Worm (Caenorhabditis elegans): ENCODE results near the gene klc-1.

The klc-1 gene

DNA sequence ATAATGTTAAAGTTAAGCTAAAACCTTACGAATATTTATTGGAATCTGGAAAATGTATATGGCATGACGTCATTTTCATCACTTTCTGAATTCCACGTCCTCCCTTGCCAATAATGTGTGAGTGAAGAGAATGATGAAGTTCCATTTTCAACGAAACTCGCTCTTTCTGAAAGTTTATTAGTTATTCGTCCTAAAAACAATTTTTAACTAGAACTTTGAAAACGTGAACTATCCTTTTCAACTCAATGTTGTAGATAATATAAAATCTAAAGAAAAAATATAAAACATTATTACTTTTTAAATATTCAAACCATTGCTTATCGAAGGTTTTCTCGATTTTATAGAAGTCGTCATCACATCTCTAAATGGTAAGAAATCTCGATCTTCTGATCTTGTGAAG lies 6.0 kb downstream of the klc-1 start, which contains the start of gene M7.7:
Gene M7.7, plus strand, starts transcription at position 301 of the 400 bp plus-strand sequence.
- no peak for TF ChIP-seq ztf-23 (GFP tag; IDR thresholded peaks at IDR 0.05)
- TF ChIP-seq cog-1 (tag; optimal IDR thresholded peaks at IDR 0.05), result no peak
- no peak for TF ChIP-seq T22C8.4 (GFP tag; IDR thresholded peaks at IDR 0.05)
- TF ChIP-seq med-1 (GFP tag; optimal IDR thresholded peaks at IDR 0.05; ENCODE audit: insufficient read depth), result no peak
- no peak for TF ChIP-seq klf-2 (GFP tag; conservative IDR thresholded peaks at IDR 0.05)
- no peak for TF ChIP-seq flt-1 (GFP tag; IDR thresholded peaks at IDR 0.05)

DNA sequence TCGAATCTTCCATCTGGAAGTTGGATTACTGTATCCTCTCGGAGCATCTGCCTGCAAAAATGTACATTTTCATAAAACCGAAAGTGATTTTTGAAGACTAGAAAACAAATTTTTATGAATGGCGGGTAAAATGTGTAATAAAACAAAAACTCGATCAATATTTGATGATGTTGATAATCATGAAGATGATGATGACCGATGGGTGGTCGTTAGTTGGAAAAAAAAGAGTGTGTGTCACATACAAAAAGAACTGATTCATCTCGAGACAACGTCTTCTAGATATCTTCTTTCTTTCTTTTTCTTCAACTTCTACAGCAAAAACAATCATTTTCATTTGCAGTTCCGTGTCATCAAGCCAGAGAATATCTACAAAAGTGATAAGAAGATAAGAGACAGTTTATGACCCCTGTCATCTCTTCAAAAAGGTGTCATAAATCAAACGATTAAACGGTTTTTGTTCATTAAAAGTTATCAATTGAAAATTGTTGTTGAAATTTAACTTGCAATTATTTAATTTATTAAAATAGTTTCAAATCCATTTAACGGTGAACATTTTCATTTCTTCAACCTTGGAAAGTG lies 9.1 kb downstream of the klc-1 start, which contains the start of gene bcc-1:
Gene bcc-1, minus strand, starts transcription at position 51 of the 579 bp plus-strand sequence.
- TF ChIP-seq med-1 (GFP tag; optimal IDR thresholded peaks at IDR 0.05; ENCODE audit: insufficient read depth) (no peak), flt-1 (GFP tag; IDR thresholded peaks at IDR 0.05) (no peak), T22C8.4 (GFP tag; IDR thresholded peaks at IDR 0.05) (no peak), tab-1 (GFP tag; IDR thresholded peaks at IDR 0.05) (no peak), klf-2 (GFP tag; conservative IDR thresholded peaks at IDR 0.05) (no peak), ref-1 (GFP tag; conservative IDR thresholded peaks at IDR 0.05) (no peak), ztf-23 (GFP tag; IDR thresholded peaks at IDR 0.05) (no peak), ztf-29 (GFP tag; IDR thresholded peaks at IDR 0.05) (no peak), cog-1 (tag; optimal IDR thresholded peaks at IDR 0.05) (no peak)

DNA sequence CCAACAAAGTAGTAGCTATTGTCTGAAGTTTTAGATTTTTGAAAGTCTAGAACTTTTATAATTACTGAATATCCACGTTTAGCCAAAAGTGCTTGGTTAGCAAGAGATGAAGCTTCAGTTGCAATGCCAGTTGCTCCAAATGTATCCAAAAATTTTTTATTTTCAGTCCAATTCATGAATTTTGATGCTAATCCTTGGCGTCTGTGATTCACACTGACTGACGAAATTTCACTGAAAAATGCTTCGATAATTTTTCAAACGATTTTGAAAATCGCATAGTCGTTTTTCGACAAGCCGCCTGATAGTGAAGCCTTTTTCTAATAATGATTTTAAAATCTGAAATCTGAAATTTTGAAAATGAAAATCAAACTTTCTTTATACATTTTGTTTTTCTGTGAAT lies 10.5 kb downstream of the klc-1 start:
- no peak for TF ChIP-seq tab-1 (GFP tag; IDR thresholded peaks at IDR 0.05)
- no peak for TF ChIP-seq flt-1 (GFP tag; IDR thresholded peaks at IDR 0.05)
- no peak for TF ChIP-seq ztf-29 (GFP tag; IDR thresholded peaks at IDR 0.05)
- no peak for TF ChIP-seq ztf-23 (GFP tag; IDR thresholded peaks at IDR 0.05)
- no peak for TF ChIP-seq cog-1 (tag; optimal IDR thresholded peaks at IDR 0.05)
- TF ChIP-seq med-1 (GFP tag; optimal IDR thresholded peaks at IDR 0.05; ENCODE audit: insufficient read depth), result no peak

DNA sequence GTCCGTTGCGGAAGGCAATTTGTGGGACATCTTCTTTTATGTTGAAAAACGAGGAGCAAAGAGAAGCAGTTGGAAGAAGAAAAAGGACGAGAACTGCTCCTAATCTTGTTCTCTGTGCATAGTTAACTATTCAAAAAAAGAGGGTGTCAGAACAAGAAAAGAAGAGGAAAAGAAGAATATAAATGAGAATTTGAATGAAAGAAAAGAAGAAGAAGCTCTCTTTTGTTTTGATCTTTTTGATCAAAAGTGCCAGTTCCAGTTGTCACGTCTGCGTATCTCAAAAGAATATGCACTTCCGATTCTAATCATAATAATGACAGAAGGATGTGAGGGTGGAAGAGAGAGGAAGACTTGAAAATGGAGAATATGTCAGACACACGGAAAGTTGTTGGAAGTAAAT lies 11.4 kb downstream of the klc-1 start, which contains the start of gene M7.8:
Gene M7.8, minus strand, starts transcription at position 112 of the 400 bp plus-strand sequence.
- no peak for TF ChIP-seq T22C8.4 (GFP tag; IDR thresholded peaks at IDR 0.05)
- no peak for TF ChIP-seq tab-1 (GFP tag; IDR thresholded peaks at IDR 0.05)

DNA sequence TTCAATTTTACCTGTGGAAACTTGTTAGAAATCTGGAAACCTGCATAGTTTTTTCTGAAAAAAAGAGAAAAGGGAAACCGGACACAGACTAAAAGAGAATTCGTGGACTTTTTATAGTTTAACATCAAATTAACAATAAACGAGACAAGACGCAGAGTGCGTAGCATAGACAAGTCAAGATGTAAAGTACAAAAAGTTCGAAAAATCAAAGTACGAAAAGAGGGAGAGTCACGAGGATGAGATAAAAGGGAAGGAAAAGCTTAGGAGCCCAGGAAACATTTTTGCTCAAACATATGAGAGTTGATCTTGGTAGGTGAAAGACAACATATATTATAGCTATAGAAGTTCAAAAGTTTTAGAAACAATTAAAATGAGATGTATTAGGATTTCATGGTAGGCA lies 14.3 kb downstream of the klc-1 start, which contains the start of gene M7.12:
Gene M7.12, minus strand, starts transcription at position 188 of the 400 bp plus-strand sequence.
- TF ChIP-seq ztf-29 (GFP tag; IDR thresholded peaks at IDR 0.05) (no peak), med-1 (GFP tag; optimal IDR thresholded peaks at IDR 0.05; ENCODE audit: insufficient read depth) (no peak), cog-1 (tag; optimal IDR thresholded peaks at IDR 0.05) (no peak)

DNA sequence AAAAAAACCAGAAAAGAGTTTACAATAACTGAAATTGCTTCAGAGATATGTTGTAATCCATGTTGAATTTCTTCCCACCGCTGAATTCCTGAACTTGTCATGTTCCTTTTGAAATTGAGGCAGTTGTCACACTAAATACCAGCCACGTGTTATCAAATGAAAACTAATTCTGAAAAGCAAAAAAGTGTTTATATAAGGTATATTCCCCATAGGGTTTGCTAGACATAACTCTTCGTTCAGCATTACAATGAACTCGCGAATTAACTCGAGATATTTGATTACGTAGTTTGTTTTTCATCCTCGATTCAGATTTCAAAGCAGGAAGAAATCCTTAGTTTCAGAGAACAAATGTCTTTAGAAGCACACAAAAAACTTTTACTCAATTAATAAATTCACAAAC lies 16.7 kb downstream of the klc-1 start, which contains the start of gene str-3:
Gene str-3, minus strand, starts transcription at position 101 of the 400 bp plus-strand sequence.
- TF ChIP-seq cog-1 (tag; optimal IDR thresholded peaks at IDR 0.05) (no peak), T22C8.4 (GFP tag; IDR thresholded peaks at IDR 0.05) (no peak), klf-2 (GFP tag; conservative IDR thresholded peaks at IDR 0.05) (no peak), ref-1 (GFP tag; conservative IDR thresholded peaks at IDR 0.05) (no peak), med-1 (GFP tag; optimal IDR thresholded peaks at IDR 0.05; ENCODE audit: insufficient read depth) (no peak), flt-1 (GFP tag; IDR thresholded peaks at IDR 0.05) (no peak), ztf-29 (GFP tag; IDR thresholded peaks at IDR 0.05) (no peak), ztf-23 (GFP tag; IDR thresholded peaks at IDR 0.05) (no peak), tab-1 (GFP tag; IDR thresholded peaks at IDR 0.05) (no peak)

DNA sequence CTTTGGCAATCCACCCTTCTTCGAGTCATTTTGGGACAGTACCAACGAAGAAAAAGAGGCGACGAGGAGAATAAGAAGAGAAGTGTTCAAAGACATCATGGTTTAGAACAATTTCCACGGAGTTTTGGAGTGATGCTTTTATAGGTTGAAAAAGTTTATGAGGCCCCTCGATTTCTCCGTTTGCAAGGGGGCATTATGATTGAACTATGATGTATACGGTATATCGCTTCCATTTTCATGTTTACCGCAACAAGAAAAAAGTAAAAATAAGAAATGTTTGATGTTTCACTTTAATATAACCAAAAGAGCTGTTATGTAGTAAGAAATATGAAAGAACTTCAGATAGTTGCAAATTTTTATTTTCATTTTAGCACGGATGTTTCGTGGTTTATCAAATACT lies 17.8 kb downstream of the klc-1 start, which contains the start of gene srlf-18:
Gene srlf-18, minus strand, starts transcription at position 101 of the 400 bp plus-strand sequence.
- TF ChIP-seq ztf-23 (GFP tag; IDR thresholded peaks at IDR 0.05) (no peak), ref-1 (GFP tag; conservative IDR thresholded peaks at IDR 0.05) (no peak), tab-1 (GFP tag; IDR thresholded peaks at IDR 0.05) (no peak), klf-2 (GFP tag; conservative IDR thresholded peaks at IDR 0.05) (no peak), ztf-29 (GFP tag; IDR thresholded peaks at IDR 0.05) (no peak), cog-1 (tag; optimal IDR thresholded peaks at IDR 0.05) (no peak), T22C8.4 (GFP tag; IDR thresholded peaks at IDR 0.05) (no peak), med-1 (GFP tag; optimal IDR thresholded peaks at IDR 0.05; ENCODE audit: insufficient read depth) (no peak)

ce11 chrIV:11102608-11103007 lies 19.1 kb downstream of the klc-1 start, which contains the start of gene srlf-17:
TSS of gene srlf-17 (minus strand) at chrIV:11102708.
- no peak for TF ChIP-seq T22C8.4 (GFP tag; IDR thresholded peaks at IDR 0.05)
- no peak for TF ChIP-seq klf-2 (GFP tag; conservative IDR thresholded peaks at IDR 0.05)
- no peak for TF ChIP-seq cog-1 (tag; optimal IDR thresholded peaks at IDR 0.05)

- no peak for TF ChIP-seq med-1 (GFP tag; optimal IDR thresholded peaks at IDR 0.05; ENCODE audit: insufficient read depth)
- TF ChIP-seq flt-1 (GFP tag; IDR thresholded peaks at IDR 0.05), result no peak
- TF ChIP-seq ztf-23 (GFP tag; IDR thresholded peaks at IDR 0.05), result no peak
- no peak for TF ChIP-seq cog-1 (tag; optimal IDR thresholded peaks at IDR 0.05)
- no peak for TF ChIP-seq klf-2 (GFP tag; conservative IDR thresholded peaks at IDR 0.05)
- no peak for TF ChIP-seq T22C8.4 (GFP tag; IDR thresholded peaks at IDR 0.05)
- TF ChIP-seq ztf-29 (GFP tag; IDR thresholded peaks at IDR 0.05), result no peak
- no peak for TF ChIP-seq ref-1 (GFP tag; conservative IDR thresholded peaks at IDR 0.05)
These were observed 20.0 kb downstream of the klc-1 start for ce11 chrIV:11103501-11103900.

ce11 chrIV:11105724-11106123 lies 22.2 kb downstream of the klc-1 start, which contains the start of gene srlf-24:
TSS of gene srlf-24 (minus strand) at chrIV:11105824.
- TF ChIP-seq cog-1 (tag; optimal IDR thresholded peaks at IDR 0.05) (no peak), T22C8.4 (GFP tag; IDR thresholded peaks at IDR 0.05) (no peak), tab-1 (GFP tag; IDR thresholded peaks at IDR 0.05) (no peak), med-1 (GFP tag; optimal IDR thresholded peaks at IDR 0.05; ENCODE audit: insufficient read depth) (no peak)

All from whole organism, midembryonic.